Fruit fly (Drosophila melanogaster) whole organism, larva: ENCODE data around the gene Blos3.
A peak's percentile ranks its signal among the peaks of the same experiment; 100 is the strongest.

Source experiments
- noc ChIP-seq: fragments of 200-800 bp; sonication (Bioruptor generic); optimal IDR thresholded peaks from 3 replicates; lab custom pipeline; 2019; ENCODE audit warnings: missing biosample characterization, mild to moderate bottlenecking, missing genetic modification characterization, moderate library complexity

Gene Blos3

DNA sequence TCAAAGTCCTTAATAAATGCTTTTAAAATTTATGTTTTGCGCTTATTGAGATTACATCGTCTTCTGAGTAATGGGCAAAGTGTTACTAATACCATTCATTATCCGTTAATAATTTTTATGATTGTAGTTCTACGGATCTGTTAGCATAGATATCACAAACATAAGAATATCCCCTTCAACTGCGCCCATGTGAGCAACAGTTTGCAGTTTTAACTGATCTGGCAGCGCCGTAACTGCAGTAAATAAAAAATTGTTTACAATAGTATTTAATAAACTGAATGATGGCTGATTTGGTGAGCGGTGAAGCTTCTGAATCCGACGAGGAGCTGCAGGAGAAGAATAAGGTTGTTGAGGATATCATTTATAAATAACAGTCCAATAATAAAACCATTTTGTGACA is at the start of gene Blos3:
TSS of gene Blos3 (plus strand) at position 198 of the 400 bp plus-strand sequence.
- no peak for TF ChIP-seq noc (tag; lab: Kevin White, UChicago)

DNA sequence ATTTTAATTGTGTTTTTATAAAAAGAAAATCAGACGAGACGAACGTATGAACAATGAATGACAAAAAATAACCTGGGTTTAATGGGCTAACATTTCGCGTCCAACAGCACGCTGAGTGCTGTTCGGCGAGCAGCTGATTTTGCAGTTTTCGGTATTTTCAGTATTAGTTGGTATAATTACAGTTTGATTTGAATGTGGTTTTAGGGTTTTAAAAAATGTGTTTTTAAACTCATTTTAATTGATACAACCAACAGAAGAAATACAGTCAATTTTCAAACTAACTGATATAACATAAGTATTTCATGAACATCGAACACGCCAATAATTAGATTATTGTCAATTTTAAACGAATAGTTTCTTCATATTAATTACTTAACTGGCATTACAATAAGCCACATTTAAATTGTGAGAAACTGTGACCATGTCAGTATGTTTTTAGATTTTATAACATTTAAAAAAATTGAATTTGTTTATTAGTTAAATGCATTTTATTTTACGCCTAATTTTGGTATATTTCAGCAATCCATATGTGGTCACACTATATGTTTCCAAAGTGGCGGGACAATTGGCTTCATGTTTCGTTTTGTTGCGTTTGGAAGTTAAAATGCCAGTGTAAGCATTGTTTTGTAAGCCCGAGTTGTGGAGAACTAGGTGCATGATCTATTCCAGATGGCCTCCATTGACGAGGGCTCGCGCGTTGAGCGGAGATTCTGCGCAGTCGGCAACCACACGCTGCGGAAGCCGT is 49.2 kb upstream of the Blos3 start, which contains the start of the genes CG14073 and HipHop:
TSS of gene CG14073 (minus strand) at position 38 of the 745 bp plus-strand sequence.
TSS of gene HipHop (plus strand) at position 534 of the 745 bp plus-strand sequence.
- no peak for TF ChIP-seq noc (tag; lab: Kevin White, UChicago)

DNA sequence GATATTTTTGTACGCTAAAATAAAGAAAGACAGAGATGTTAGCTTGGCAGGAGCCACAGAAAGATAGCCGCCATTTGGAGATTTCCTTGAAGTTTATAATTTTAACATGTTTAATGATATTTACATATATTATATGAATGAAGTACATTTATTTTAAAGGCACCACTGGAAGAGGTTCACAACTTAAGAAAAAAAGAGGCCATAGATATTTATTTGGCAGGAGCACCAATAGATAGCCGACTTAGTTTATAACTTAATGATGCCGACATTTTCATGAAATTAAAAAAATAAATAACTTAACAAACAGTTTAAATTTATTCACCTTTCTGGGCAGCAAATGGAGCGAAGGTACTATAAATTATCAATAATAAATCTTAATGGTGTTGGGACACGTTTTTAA is 48.0 kb upstream of the Blos3 start:
- TF ChIP-seq noc (tag; lab: Kevin White, UChicago): no peak

DNA sequence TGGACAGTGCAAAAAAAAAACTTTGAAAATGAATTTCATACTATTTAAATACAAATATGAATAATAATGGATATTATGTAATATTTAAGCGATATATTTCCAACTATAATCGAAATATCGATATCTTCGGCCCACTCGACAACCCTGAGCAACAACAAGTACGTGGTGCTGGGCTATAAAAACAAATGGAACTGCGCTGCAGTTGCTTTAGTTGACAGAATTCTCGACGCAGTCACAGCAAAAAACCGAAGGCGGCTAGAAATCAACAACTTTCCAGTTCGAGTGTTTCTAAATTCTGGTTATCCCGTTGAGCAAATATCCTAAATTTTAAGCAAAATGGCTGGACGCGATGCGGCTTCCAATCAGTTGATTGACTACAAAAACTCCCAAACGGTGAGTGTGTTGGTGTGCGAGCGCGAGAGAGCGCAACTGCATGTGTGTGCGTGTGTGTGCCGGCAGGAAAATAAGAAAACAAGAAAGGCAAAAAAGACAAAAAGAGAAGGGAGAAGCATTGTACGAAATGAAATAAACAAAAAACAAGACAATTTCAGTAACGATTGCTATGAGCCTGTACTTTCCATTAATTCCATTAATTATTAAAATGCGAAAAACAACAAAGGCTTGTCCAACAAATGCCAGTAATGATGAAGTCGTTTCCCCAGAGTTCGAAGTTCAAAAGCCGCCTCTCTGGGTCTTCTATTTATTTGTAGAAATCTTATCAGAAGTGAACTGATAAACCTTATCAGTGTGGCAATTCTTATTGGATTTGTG is 47.4 kb upstream of the Blos3 start, which contains the start of gene Cat:
TSS of gene Cat (plus strand) at position 155 of the 771 bp plus-strand sequence.
- peak; percentile 75 for TF ChIP-seq noc (tag; lab: Kevin White, UChicago)

DNA sequence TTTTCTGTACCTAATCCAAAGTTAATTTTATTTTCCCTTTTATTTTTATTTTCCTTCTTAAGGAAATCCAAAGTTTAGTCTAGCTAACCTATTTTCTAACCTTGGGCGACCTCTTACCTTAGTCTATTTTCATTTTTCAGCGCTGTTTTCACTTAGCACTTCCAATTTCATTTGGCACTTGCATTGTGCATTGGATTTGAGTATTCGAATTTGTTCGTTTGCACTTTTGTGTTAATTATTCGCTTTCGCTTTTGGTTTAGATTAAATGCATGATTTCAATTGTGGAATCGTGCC is 46.9 kb upstream of the Blos3 start:
- no peak for TF ChIP-seq noc (tag; lab: Kevin White, UChicago)

DNA sequence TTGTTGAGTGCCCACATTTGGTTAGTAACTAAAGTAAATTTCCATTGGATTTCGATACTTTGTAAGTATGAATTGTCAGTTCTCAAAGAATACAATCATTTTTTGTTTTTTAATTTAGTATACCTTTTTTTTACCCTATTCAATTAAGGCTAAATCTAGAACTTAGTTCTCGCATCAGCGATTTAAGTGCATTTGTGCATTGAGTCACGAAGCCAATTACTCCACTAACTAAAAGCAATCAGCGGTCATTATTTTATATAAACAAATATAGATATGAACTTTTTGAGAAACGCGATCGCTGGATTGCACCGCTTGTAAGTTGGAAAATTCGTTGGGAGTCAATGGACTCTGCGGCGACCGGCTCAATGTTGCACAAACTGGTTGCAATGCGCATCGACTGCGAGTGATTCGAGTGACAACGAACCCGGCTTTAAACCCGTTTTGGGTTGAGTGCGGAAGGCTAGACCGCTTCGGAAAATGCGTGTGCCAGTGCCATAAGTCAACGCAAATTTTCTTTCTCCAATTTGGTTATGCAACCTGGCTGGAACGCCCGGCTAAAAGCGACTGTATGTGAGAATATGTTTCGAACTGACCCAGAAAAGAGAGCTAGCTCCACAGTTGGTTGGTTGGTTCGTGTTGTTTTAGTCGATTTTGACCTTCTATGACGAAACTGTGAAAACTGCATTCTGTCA is 46.0 kb upstream of the Blos3 start:
- TF ChIP-seq noc (tag; lab: Kevin White, UChicago): no peak

DNA sequence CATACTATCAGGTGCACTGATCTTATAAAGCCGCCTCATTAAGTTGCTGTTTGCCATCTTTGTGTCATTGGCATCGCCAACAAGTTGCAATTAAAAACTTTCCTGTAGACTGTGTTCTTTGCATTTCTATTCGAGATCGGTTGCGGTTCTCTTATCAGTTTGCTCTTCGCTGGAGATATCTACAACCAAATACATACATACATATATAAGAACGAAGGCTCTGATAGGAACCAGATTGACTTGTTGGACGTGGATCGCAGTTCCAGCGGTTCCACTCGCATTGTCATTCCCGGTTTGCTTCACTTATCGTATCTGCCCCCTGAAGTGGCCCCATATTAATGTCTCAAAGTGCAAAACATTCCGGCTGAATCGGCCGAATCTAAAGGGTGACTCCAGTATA is 45.2 kb upstream of the Blos3 start:
- no peak for TF ChIP-seq noc (tag; lab: Kevin White, UChicago)

DNA sequence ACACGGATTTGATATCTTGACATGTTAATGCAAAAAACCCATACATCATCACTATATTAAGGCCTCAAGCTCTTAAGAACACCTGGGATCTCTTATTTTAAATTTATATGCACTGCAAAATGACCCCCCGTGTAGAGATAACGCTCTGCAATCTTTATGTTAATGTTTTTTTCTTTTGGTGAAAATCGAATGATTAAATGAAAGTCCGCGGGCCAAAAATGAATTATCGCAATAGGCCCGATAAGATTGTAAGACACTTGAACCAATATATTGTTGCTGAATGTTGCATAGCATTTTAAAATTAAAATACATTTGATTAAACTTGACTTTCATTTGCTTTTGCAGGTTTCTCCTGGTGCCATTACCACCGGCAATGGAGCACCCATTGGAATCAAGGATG is 44.0 kb upstream of the Blos3 start:
- peak; percentile 43 for TF ChIP-seq noc (tag; lab: Kevin White, UChicago)

DNA sequence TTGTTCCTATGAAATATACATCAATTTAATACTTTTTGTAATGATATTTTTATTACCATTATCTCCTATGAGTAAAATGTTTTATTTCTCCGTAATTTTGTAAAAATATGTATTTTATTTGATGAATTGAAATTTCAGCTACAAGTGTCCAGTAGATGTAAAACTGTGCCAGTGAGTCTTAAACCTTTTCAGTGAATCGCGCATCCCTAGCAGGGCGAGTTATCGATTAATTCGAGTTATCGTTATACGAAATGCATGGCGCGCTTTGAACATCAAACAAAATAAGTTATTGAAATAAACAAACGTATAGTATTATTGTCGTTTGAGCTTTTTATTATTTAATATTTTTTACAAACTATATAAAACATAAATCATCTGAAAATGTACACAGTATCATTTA is 41.7 kb upstream of the Blos3 start:
- no peak for TF ChIP-seq noc (tag; lab: Kevin White, UChicago)

DNA sequence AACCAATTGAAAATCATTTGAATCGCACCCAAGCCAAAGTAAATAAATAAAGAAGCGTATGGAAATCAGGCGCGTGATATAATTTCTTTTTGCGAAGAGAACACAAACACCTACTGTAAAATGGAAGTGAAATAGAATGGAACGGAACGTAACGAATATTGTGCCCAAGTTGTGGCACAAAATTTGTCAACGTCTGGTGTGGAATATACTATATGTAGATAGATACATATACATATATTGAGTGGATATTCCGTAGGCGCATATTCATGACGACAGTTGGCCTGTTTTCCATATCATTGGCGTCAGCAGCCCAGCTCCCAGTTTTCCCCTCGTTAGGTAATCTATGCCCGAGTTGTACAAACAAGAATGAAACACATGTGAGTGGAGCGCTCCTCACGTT is 37.8 kb upstream of the Blos3 start:
- TF ChIP-seq noc (tag; lab: Kevin White, UChicago): no peak

DNA sequence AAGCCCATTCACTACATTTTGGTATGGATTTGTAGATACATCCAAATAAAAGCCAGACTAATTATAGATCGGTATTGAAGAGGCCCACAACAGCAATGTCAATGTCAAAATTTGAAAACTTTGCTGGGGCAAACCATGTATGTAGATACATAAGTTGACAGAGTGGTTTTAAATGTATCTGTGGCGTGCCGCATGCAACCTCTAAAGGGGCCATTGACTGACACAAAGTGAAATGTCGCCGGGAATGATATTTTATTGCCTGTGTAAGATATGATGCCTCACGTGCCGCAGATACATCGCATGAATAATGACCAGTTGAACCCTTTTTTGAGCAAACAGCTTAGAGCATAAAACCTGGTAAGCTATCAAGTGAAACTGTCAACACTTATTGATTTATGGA is 37.3 kb upstream of the Blos3 start:
- no peak for TF ChIP-seq noc (tag; lab: Kevin White, UChicago)

DNA sequence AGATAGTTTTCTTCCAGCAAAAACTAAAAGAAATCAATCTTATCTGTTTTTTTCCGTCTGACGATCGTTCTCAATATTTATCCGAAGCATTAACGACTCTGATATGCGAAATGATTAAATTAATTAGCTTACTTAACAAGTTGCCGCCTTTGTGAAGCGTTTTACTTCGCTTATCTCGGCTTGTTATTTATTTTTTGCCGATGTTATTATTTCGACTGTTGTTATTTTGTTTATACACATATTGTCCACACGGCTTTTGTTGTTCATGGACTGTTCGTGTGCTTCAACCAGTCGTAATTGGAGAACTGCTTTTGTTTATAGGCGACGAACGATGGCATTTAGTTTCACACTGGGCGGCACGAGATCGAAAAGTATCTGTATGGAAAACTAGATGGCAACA is 36.8 kb upstream of the Blos3 start:
- TF ChIP-seq noc (tag; lab: Kevin White, UChicago): no peak

DNA sequence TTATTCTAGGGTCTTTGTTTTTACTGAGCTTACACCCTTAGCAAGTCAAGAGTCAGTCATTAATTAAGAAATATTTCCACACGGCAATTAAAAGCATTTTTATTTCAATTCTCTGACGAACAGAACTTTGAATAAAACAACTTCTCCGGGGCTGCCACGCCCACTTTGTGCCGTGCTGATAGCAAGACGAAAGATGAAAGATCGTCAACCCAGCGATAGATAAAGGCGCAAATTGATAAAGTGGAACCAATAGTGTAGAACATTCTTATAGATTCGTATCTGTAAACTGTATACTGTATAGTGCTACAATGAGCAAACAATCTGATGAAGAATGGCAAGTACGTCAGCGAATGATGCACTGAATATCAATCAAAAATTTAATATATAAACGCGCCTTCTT is 35.1 kb upstream of the Blos3 start:
- peak; percentile 29 for TF ChIP-seq noc (tag; lab: Kevin White, UChicago)

DNA sequence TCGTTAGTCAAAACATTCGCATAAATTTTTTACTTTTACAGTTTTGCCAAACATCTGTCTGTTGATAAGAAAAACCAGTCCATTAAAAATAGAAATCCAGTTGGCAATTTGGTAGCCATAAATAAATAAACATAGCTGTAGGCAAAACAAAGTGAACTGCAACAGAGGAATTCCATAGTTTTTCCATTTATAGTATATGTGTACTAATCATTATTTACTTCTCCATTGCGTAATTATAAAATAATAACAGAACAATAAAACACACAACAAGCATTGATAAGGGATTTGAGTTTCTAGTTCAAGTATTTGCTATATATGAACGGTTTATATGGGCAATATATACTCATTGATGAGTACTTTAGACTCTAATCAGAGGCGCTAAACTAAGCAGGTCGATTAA is 33.4 kb upstream of the Blos3 start:
- peak; percentile 34 for TF ChIP-seq noc (tag; lab: Kevin White, UChicago)

DNA sequence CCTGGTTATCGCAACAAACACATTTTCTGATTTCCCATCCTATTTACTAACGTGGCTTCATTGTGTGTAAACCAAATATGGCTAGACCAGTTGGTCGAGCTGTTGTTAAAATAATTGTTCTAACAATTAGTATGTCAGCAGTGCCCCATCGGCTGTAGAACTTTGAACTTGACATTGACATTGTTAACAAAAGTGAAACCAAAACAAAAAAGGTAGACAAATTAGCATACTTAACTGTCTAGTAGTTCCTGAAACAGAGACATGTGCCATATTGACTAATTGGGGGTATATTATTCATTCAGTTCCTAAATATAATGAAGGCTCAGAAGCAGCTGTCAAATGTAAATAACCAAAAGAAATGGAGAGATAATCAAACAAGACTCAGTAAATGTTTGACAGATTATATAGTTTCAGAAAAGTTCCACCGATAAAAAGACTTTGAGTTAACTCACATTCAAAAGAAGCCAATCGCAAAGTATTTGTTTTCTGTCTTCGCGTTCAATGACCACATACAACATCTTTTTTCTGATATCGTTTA is 32.2 kb upstream of the Blos3 start:
- no peak for TF ChIP-seq noc (tag; lab: Kevin White, UChicago)

DNA sequence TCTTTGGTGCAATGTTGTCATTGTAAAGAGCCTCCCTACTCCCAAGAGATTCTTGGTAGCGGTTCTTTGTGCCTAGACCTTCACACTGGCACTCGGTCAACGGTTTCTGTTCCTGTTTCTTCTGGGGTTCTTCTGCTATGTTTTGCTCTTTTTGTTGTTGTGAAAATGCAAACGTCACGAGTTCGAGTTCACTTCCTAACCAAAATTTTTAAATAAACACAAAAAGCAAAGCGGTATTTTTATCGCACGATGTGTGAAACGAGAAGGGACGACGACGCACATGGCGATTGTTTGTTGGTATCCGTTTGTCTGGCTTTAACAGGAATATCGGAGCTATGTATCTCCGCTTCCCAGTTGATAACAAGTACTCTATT is 30.0 kb upstream of the Blos3 start:
- TF ChIP-seq noc (tag; lab: Kevin White, UChicago): no peak
